Worm (Caenorhabditis elegans) whole organism, early embryonic: ENCODE results near the gene dnj-3.

Source experiments
- ama-1 ChIP-seq: fragments of 150-350 bp; optimal IDR thresholded peaks from 2 replicates; lab custom pipeline; 2014
- hmbx-1 ChIP-seq: sonication (generic microtip); optimal IDR thresholded peaks from 2 replicates; lab custom pipeline; 2016; ENCODE audit warnings: mild to moderate bottlenecking, missing genetic modification characterization, missing compliant biosample characterization
- hmg-4 ChIP-seq: fragments of 200-800 bp; sonication (Bioruptor generic); optimal IDR thresholded peaks from 2 replicates; lab custom pipeline; 2018; ENCODE audit warnings: mild to moderate bottlenecking, missing genetic modification characterization, missing compliant biosample characterization
- pes-1 ChIP-seq: fragments of 200-800 bp; sonication (Bioruptor generic); IDR thresholded peaks from 2 replicates; pipeline ENCODE4 v1.3.6; 2022; ENCODE audit warnings: missing genetic modification reagents, missing genetic modification characterization, missing compliant biosample characterization
- tbx-11 ChIP-seq: fragments of 200-800 bp; sonication (Bioruptor generic); IDR thresholded peaks from 2 replicates; pipeline ENCODE4 v1.3.6; 2022; ENCODE audit warnings: missing genetic modification characterization, missing compliant biosample characterization

DNA sequence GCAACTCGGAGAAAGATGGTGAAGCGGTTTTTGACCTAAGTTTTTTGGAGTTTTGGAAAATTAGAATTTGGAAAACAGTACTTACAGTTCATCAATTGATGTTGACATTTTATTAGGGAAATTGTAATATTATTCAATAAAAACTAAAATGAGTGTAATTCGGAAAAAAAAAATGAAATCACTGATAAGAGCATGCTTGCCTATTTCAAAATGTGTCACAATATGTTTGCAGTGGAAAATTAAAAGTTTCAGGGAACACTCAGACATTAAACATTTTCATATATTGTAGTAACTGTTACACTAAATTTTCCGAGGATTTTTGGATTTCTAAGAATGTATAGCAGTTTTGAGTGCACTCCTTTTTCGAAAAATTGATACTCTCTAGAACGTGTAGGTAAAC lies 16.1 kb upstream of the dnj-3 start, which contains the start of the genes fbxa-82 and C25D7.5:
- TF ChIP-seq pes-1 (GFP tag; lab: Robert Waterston, UW) = no peak
- no peak for TF ChIP-seq ama-1 (lab: Kevin White, UChicago)
- TF ChIP-seq tbx-11 = no peak
- no peak for TF ChIP-seq hmbx-1 (tag; lab: Kevin White, UChicago)
- TF ChIP-seq hmg-4 = no peak
